Fruit fly (Drosophila melanogaster) whole organism, embryonic: ENCODE measurements around the gene CG33647.

ENCODE experiments used
- CG12744 ChIP-seq: fragments of 200-800 bp; sonication (Bioruptor generic); optimal IDR thresholded peaks from 2 replicates; lab custom pipeline; 2016; ENCODE audit warnings: missing biosample characterization, missing genetic modification characterization
- CG13296 ChIP-seq: fragments of 200-800 bp; sonication (Bioruptor generic); optimal IDR thresholded peaks from 3 replicates; lab custom pipeline; 2018; ENCODE audit warnings: missing biosample characterization, mild to moderate bottlenecking, missing genetic modification characterization
- CG15269 ChIP-seq: fragments of 200-800 bp; sonication (Bioruptor generic); optimal IDR thresholded peaks from 2 replicates; lab custom pipeline; 2018; ENCODE audit warnings: missing biosample characterization, mild to moderate bottlenecking, missing genetic modification characterization, moderate library complexity
- CG15514 ChIP-seq: fragments of 200-800 bp; sonication (Bioruptor generic); optimal IDR thresholded peaks from 3 replicates; lab custom pipeline; 2017; ENCODE audit warnings: missing biosample characterization, missing genetic modification characterization, mild to moderate bottlenecking, moderate library complexity, missing genetic modification reagents
- CG15601 ChIP-seq: fragments of 200-800 bp; sonication (Bioruptor generic); optimal IDR thresholded peaks from 3 replicates; lab custom pipeline; 2019; ENCODE audit warnings: missing biosample characterization, mild to moderate bottlenecking, missing genetic modification characterization, moderate library complexity
- CG1647 ChIP-seq: fragments of 200-800 bp; sonication (Bioruptor generic); optimal IDR thresholded peaks from 3 replicates; lab custom pipeline; 2016; ENCODE audit warnings: missing biosample characterization, missing genetic modification characterization
- CG17361 ChIP-seq: fragments of 200-800 bp; sonication (Bioruptor generic); IDR thresholded peaks from 3 replicates; pipeline ENCODE4 v1.3.6; 2022; ENCODE audit warnings: missing biosample characterization, missing genetic modification characterization
- CG2678 ChIP-seq: fragments of 200-800 bp; sonication (Bioruptor generic); optimal IDR thresholded peaks from 3 replicates; lab custom pipeline; 2019; ENCODE audit warnings: missing biosample characterization, mild to moderate bottlenecking, missing genetic modification characterization, moderate library complexity
- CG2712 ChIP-seq: fragments of 200-800 bp; optimal IDR thresholded peaks from 3 replicates; lab custom pipeline; 2019; ENCODE audit warnings: missing biosample characterization, mild to moderate bottlenecking, missing genetic modification characterization, moderate library complexity
- CG30403 ChIP-seq: fragments of 200-800 bp; sonication (Bioruptor generic); optimal IDR thresholded peaks from 3 replicates; lab custom pipeline; 2016; ENCODE audit warnings: missing biosample characterization, missing genetic modification characterization
- CG3995 ChIP-seq: fragments of 200-800 bp; sonication (Bioruptor generic); optimal IDR thresholded peaks from 3 replicates; lab custom pipeline; 2016; ENCODE audit warnings: missing biosample characterization, missing genetic modification characterization
- CG4730 ChIP-seq: fragments of 200-800 bp; sonication (Bioruptor generic); IDR thresholded peaks from 2 replicates; pipeline ENCODE4 v1.3.6; 2022; ENCODE audit warnings: missing biosample characterization, missing genetic modification characterization
- CG4854 ChIP-seq: fragments of 200-800 bp; sonication (Bioruptor generic); optimal IDR thresholded peaks from 2 replicates; lab custom pipeline; 2016; ENCODE audit warnings: missing biosample characterization, missing genetic modification characterization, inconsistent platforms
- CG7556 ChIP-seq: fragments of 200-800 bp; sonication (Bioruptor generic); optimal IDR thresholded peaks from 2 replicates; lab custom pipeline; 2017; ENCODE audit warnings: missing biosample characterization, mild to moderate bottlenecking, missing genetic modification characterization
- CG7786 ChIP-seq: fragments of 200-800 bp; sonication (Bioruptor generic); optimal IDR thresholded peaks from 2 replicates; lab custom pipeline; 2016; ENCODE audit warnings: missing biosample characterization, missing genetic modification characterization
- CG8388 ChIP-seq: fragments of 200-800 bp; sonication (Bioruptor generic); optimal IDR thresholded peaks from 2 replicates; lab custom pipeline; 2019; ENCODE audit warnings: missing biosample characterization, mild to moderate bottlenecking, missing genetic modification characterization, moderate library complexity
- CG9437 ChIP-seq: fragments of 200-800 bp; sonication (Bioruptor generic); optimal IDR thresholded peaks from 2 replicates; lab custom pipeline; 2018; ENCODE audit warnings: missing biosample characterization, mild to moderate bottlenecking, missing genetic modification characterization
- CoRest ChIP-seq: fragments of 200-800 bp; sonication (Bioruptor generic); optimal IDR thresholded peaks from 3 replicates; lab custom pipeline; 2018; ENCODE audit warnings: missing biosample characterization, mild to moderate bottlenecking, missing genetic modification characterization, moderate library complexity
- D19A ChIP-seq: fragments of 200-800 bp; optimal IDR thresholded peaks from 3 replicates; lab custom pipeline; 2019; ENCODE audit warnings: missing biosample characterization, mild to moderate bottlenecking, missing genetic modification characterization, moderate library complexity
- Dek ChIP-seq: fragments of 200-800 bp; sonication (Bioruptor generic); optimal IDR thresholded peaks from 3 replicates; lab custom pipeline; 2019; ENCODE audit warnings: missing biosample characterization, mild to moderate bottlenecking, missing genetic modification characterization, moderate library complexity
- Drgx ChIP-seq: fragments of 200-800 bp; sonication (Bioruptor generic); IDR thresholded peaks from 2 replicates; pipeline ENCODE4 v1.3.6; 2022; ENCODE audit warnings: missing biosample characterization, missing genetic modification characterization
- ERR ChIP-seq: fragments of 200-800 bp; sonication (Bioruptor generic); optimal IDR thresholded peaks from 2 replicates; lab custom pipeline; 2016; ENCODE audit warnings: missing biosample characterization, missing genetic modification characterization
- PHDP ChIP-seq: fragments of 200-800 bp; sonication (Bioruptor generic); optimal IDR thresholded peaks from 3 replicates; lab custom pipeline; 2018; ENCODE audit warnings: missing biosample characterization, mild to moderate bottlenecking, missing genetic modification characterization, moderate library complexity
- Ssrp ChIP-seq: fragments of 200-800 bp; sonication (Bioruptor generic); optimal IDR thresholded peaks from 2 replicates; lab custom pipeline; 2018; ENCODE audit warnings: missing biosample characterization, mild to moderate bottlenecking, missing genetic modification characterization, moderate library complexity
- Trl ChIP-seq, 3 experiments: fragments of >200 bp in 2 of 3; fragments of 200-800 bp in 1 of 3; sonication (Bioruptor generic) in 1 of 3; optimal IDR thresholded peaks; 2 replicates in 1 of 3; 3 replicates in 2 of 3; lab custom pipeline; 2016 to 2017; ENCODE audit warnings: missing biosample characterization in 1 of 3, missing genetic modification characterization in 1 of 3
- bsh ChIP-seq, 2 experiments: fragments of 200-800 bp; sonication (Bioruptor generic); optimal IDR thresholded peaks; 2 replicates each; lab custom pipeline; 2017 to 2018; ENCODE audit warnings: mild to moderate bottlenecking in 2 of 2, missing biosample characterization in 2 of 2, missing genetic modification characterization in 2 of 2, moderate library complexity in 1 of 2
- chn ChIP-seq: fragments of 200-800 bp; sonication (Bioruptor generic); optimal IDR thresholded peaks from 2 replicates; lab custom pipeline; 2016; ENCODE audit warnings: missing biosample characterization, missing genetic modification characterization
- dmrt99B ChIP-seq: fragments of 200-800 bp; sonication (Bioruptor generic); optimal IDR thresholded peaks from 2 replicates; lab custom pipeline; 2018; ENCODE audit warnings: missing biosample characterization, mild to moderate bottlenecking, missing genetic modification characterization, moderate library complexity
- esg ChIP-seq: fragments of 200-800 bp; sonication (Bioruptor generic); conservative IDR thresholded peaks from 2 replicates; pipeline ENCODE4 v1.3.6; 2022; ENCODE audit warnings: missing biosample characterization, missing genetic modification characterization
- ewg ChIP-seq: fragments of 200-800 bp; sonication (Bioruptor generic); optimal IDR thresholded peaks from 3 replicates; lab custom pipeline; 2017; ENCODE audit warnings: mild to moderate bottlenecking, missing biosample characterization, missing genetic modification reagents, missing genetic modification characterization
- fd102C ChIP-seq: fragments of 200-800 bp; sonication (Bioruptor generic); optimal IDR thresholded peaks from 2 replicates; lab custom pipeline; 2018; ENCODE audit warnings: missing biosample characterization, mild to moderate bottlenecking, missing genetic modification characterization, moderate library complexity
- gem ChIP-seq: fragments of 200-800 bp; sonication (Bioruptor generic); optimal IDR thresholded peaks from 2 replicates; lab custom pipeline; 2019; ENCODE audit warnings: missing biosample characterization, mild to moderate bottlenecking, missing genetic modification characterization, moderate library complexity
- gfzf ChIP-seq: fragments of 200-800 bp; sonication (Bioruptor generic); optimal IDR thresholded peaks from 2 replicates; lab custom pipeline; 2016; ENCODE audit warnings: missing biosample characterization, mild to moderate bottlenecking, missing genetic modification characterization, moderate library complexity
- grau ChIP-seq: fragments of 200-800 bp; optimal IDR thresholded peaks from 3 replicates; lab custom pipeline; 2019; ENCODE audit warnings: missing biosample characterization, mild to moderate bottlenecking, missing genetic modification characterization, moderate library complexity
- gsb ChIP-seq: fragments of 200-800 bp; sonication (Bioruptor generic); IDR thresholded peaks from 2 replicates; pipeline ENCODE4 v1.3.6; 2022; ENCODE audit warnings: missing biosample characterization, missing genetic modification characterization
- jigr1 ChIP-seq: fragments of 200-800 bp; sonication (Bioruptor generic); IDR thresholded peaks from 3 replicates; pipeline ENCODE4 v1.3.6; 2022; ENCODE audit warnings: missing biosample characterization, missing genetic modification characterization
- jing ChIP-seq: fragments of 200-800 bp; sonication (Bioruptor generic); optimal IDR thresholded peaks from 2 replicates; lab custom pipeline; 2018; ENCODE audit warnings: missing biosample characterization, mild to moderate bottlenecking, missing genetic modification characterization
- kah ChIP-seq: fragments of 200-800 bp; sonication (Bioruptor generic); optimal IDR thresholded peaks from 2 replicates; lab custom pipeline; 2018; ENCODE audit warnings: missing biosample characterization, mild to moderate bottlenecking, missing genetic modification characterization
- nom ChIP-seq: fragments of 200-800 bp; sonication (Bioruptor generic); optimal IDR thresholded peaks from 2 replicates; lab custom pipeline; 2017; ENCODE audit warnings: missing biosample characterization, missing genetic modification characterization, mild to moderate bottlenecking, moderate library complexity, missing genetic modification reagents
- odd ChIP-seq: fragments of 200-800 bp; sonication (Bioruptor generic); optimal IDR thresholded peaks from 2 replicates; lab custom pipeline; 2017; ENCODE audit warnings: missing biosample characterization, mild to moderate bottlenecking, missing genetic modification characterization
- sc ChIP-seq, 3 experiments: fragments of >200 bp in 2 of 3; fragments of 200-800 bp in 1 of 3; sonication (Bioruptor generic) in 1 of 3; optimal IDR thresholded peaks; 2 replicates in 2 of 3; 3 replicates in 1 of 3; lab custom pipeline; 2017; ENCODE audit warnings: mild to moderate bottlenecking in 1 of 3, missing biosample characterization in 1 of 3, missing genetic modification characterization in 1 of 3, missing genetic modification reagents in 1 of 3
- shn ChIP-seq: fragments of 200-800 bp; sonication (Bioruptor generic); optimal IDR thresholded peaks from 3 replicates; lab custom pipeline; 2016; ENCODE audit warnings: missing biosample characterization, missing genetic modification characterization
- stwl ChIP-seq: fragments of 200-800 bp; sonication (Bioruptor generic); optimal IDR thresholded peaks from 3 replicates; lab custom pipeline; 2018; ENCODE audit warnings: missing biosample characterization, mild to moderate bottlenecking, missing genetic modification characterization, moderate library complexity
- tgo ChIP-seq: fragments of 200-800 bp; sonication (Bioruptor generic); IDR thresholded peaks from 3 replicates; pipeline ENCODE4 v1.3.6; 2022; ENCODE audit warnings: missing biosample characterization, missing genetic modification characterization
- trem ChIP-seq: fragments of 200-800 bp; optimal IDR thresholded peaks from 3 replicates; lab custom pipeline; 2019; ENCODE audit warnings: missing biosample characterization, mild to moderate bottlenecking, missing genetic modification characterization, moderate library complexity
- z ChIP-seq: fragments of 200-800 bp; sonication (Bioruptor generic); IDR thresholded peaks from 3 replicates; pipeline ENCODE4 v1.3.6; 2022; ENCODE audit warnings: missing biosample characterization, missing genetic modification characterization

CG33647 gene

DNA sequence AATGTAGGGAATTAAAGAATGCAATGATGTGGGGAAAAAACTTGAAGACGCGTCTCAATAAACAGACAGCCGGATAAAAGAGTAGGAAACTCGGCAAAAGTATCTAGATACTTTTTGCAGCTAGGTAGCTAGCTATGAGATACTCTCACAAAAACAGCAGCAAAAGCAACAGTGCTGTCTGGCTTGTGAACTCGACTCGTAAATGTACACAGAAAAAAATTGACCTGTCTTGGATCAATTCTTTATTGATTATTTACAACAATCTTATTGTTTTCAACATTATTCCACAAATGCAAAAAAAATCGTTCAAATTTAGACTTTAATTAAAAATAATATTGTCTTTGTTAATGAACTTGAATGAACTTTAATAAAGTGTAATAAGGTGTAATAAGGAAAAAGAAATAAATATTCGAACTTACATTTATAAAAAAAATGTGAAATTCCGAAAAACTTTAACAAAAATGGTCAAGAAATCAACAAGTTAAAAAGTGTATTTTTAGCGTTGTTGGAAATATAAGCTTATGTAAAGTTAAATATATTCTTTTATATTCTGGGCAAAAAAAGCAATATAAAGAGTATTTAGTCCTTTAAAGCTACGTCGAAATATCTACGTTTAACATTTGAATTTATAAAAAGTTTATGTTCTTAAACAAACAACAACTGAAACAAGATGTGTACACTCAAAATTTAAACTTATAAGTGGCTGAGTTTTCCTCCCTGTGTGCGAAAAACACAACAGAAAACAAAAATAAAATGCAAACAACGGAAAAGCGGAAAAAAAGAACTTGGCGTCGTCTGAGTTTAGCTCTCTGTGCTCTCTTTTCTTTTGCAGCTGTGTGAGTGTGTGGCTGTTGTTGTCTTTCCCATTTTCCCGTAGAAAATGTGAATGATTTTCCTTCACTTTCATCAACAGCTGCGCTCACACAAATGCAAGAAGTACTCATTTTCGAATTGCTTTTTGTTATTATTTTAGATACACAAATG, 2.1 kb upstream of the CG33647 start (continued):
- TF ChIP-seq CG15269 (tag; lab: Kevin White, UChicago) (no peak), odd (GFP tag; lab: Kevin White, UChicago) (no peak), ERR (GFP tag; lab: Kevin White, UChicago) (no peak), CG7786 (GFP tag; lab: Kevin White, UChicago) (no peak), gem (peak; percentile 45), jigr1 (no peak), CG4730 (GFP tag; lab: Robert Waterston, UW) (no peak), CG13296 (GFP tag; lab: Kevin White, UChicago) (no peak), nom (peak; percentile 71), kah (GFP tag; lab: Kevin White, UChicago) (no peak), tgo (GFP tag; lab: Robert Waterston, UW) (no peak), chn (GFP tag; lab: Kevin White, UChicago) (no peak), CG3995 (GFP tag; lab: Kevin White, UChicago) (no peak), CG15514 (GFP tag; lab: Kevin White, UChicago) (no peak), Trl (optimal IDR thresholded peaks at IDR 0.05; lab: Kevin White, UChicago) (peak; percentile 30 to 35), Trl (GFP tag; optimal IDR thresholded peaks at IDR 0.05; lab: Kevin White, UChicago) (no peak), CoRest (tag; lab: Kevin White, UChicago) (peak; percentile 11), bsh (GFP tag; optimal IDR thresholded peaks at IDR 0.05; lab: Kevin White, UChicago) (peak; percentile 33 to 74), grau (tag; lab: Kevin White, UChicago) (peak; percentile 3), esg (GFP tag; lab: Robert Waterston, UW) (no peak), PHDP (tag; lab: Kevin White, UChicago) (peak; percentile 14), gfzf (no peak), trem (tag; lab: Kevin White, UChicago) (no peak), CG4854 (GFP tag; lab: Kevin White, UChicago) (no peak), z (GFP tag; lab: Robert Waterston, UW) (0 out of 3 replicates have a peak, but pooled peaks have one; percentile 17), gsb (GFP tag; lab: Robert Waterston, UW) (no peak), CG30403 (peak; percentile 41), CG8388 (GFP tag; lab: Kevin White, UChicago) (peak; percentile 13), Drgx (GFP tag; lab: Robert Waterston, UW) (peak; percentile 74), stwl (tag; lab: Kevin White, UChicago) (no peak), Ssrp (peak; percentile 10), CG15601 (tag; lab: Kevin White, UChicago) (no peak), D19A (peak; percentile 35), CG9437 (peak; percentile 19), CG17361 (GFP tag; lab: Robert Waterston, UW) (peak; percentile 65; the same call in 2 of the 3 replicates), CG1647 (GFP tag; lab: Kevin White, UChicago) (no peak), shn (GFP tag; lab: Kevin White, UChicago) (no peak), Dek (tag; lab: Kevin White, UChicago) (no peak), CG2712 (tag; lab: Kevin White, UChicago) (peak; percentile 10), jing (GFP tag; lab: Kevin White, UChicago) (no peak), fd102C (GFP tag; lab: Kevin White, UChicago) (no peak), sc (optimal IDR thresholded peaks at IDR 0.05; lab: Kevin White, UChicago) (no peak), sc (GFP tag; optimal IDR thresholded peaks at IDR 0.05; lab: Kevin White, UChicago) (no peak), dmrt99B (tag; lab: Kevin White, UChicago) (peak; percentile 29), ewg (no peak), CG7556 (peak; percentile 31), CG2678 (peak; percentile 33), CG12744 (GFP tag; lab: Kevin White, UChicago) (no peak)
